Fruit fly (Drosophila melanogaster) S2 (cell line): ENCODE results near the gene mRpL4.
A peak's percentile ranks its signal among the peaks of the same experiment; 100 is the strongest.

Source experiments
- CG8478 ChIP-seq: fragments of >200 bp; optimal IDR thresholded peaks from 2 replicates; lab custom pipeline; 2018
- CTCF ChIP-seq, 2 experiments: fragments of >200 bp; optimal IDR thresholded peaks; 2 replicates each; lab custom pipeline; 2018

mRpL4 gene

DNA sequence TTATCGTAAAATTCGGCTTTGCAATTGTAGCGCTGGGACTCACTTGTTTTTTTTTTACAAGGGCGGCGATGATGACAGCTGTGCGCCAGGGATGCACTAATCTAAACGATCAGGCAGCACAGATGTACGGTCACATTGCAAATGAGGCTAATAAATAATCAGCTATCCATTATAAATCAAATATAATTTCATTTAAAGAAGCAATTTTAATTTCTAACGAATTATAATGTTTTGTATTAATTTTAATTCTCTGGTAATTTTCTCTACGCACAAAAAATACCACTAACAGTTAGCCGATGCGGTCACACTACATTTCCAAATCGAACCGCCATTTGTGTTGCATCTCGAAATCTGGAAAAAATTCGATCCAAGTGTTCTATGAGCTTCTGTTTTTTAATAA, 18.3 kb downstream of the mRpL4 start, which contains the start of the genes cni and fzy:
Gene cni (minus strand): TSS at position 79 of the 400 bp plus-strand sequence.
Gene fzy (plus strand): TSS at position 309 of the 400 bp plus-strand sequence.
- no peak for TF ChIP-seq CG8478
- peak in 1 of 2 experiments; percentile 6 for TF ChIP-seq CTCF (optimal IDR thresholded peaks at IDR 0.05; lab: Kevin White, UChicago)

DNA sequence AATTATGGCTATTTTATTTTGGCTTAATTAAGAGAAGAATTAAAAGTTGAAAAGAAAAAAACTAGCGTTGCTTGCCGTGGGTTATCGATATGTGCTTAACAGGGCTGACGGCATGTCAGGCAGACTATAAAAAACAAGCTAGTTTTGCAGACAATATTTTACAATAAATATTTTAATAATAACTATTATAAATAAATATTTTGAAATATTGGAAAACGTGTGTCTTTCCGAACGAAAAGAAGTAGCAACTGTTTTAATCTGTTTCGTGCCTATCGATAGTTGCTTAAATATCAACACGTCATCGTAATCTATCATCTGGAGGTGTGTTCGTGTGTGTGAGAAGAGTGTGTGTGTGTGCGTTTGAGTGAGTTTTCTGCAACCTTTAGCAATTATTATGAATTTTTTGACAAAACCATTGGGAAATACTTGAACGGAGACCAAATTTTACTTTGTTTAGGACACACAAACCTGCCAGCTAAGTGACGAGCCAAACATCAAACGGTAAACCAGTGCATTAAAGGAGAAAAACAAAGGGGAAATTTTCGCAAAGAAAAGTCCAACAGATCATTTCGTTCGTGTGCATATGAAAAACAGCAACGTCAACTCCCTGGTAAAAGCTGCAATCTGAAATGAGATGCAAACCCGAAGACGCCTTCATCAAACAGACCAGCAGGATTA, 21.8 kb downstream of the mRpL4 start, which contains the start of the genes CG5861 and Syx5:
Gene CG5861 (minus strand): TSS at position 273 of the 678 bp plus-strand sequence.
Gene Syx5 (plus strand): TSS at position 321 of the 678 bp plus-strand sequence.
- TF ChIP-seq CG8478, result no peak
- no peak for TF ChIP-seq CTCF (optimal IDR thresholded peaks at IDR 0.05; lab: Kevin White, UChicago)

DNA sequence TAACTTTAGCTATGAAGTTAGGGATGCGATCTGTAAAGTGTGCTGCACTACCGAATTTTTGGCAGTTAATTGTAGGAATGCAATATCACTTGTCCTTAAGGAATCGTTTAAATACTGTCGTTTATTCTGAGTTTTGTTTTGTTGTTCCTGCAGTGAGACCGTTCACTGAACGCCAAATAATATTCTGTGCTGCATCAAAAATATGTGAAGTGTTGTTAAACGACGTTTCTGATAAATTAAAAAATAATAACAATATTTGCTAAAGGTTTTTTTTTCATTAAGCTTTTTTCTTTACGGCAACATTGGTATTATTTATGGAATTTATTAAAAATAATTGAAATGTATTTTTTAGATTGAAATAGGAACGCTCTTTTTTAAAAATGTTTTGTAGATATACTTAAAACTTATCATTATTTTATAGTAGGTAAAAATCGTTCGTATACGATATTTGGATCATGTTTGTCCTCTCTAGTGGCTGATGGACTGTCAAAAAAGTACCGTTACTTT, 26.1 kb downstream of the mRpL4 start, which contains the start of gene GMF:
Gene GMF (minus strand): TSS at position 182 of the 507 bp plus-strand sequence.
- TF ChIP-seq CG8478, result no peak
- peak in 1 of 2 experiments; percentile 18 for TF ChIP-seq CTCF (optimal IDR thresholded peaks at IDR 0.05; lab: Kevin White, UChicago)

DNA sequence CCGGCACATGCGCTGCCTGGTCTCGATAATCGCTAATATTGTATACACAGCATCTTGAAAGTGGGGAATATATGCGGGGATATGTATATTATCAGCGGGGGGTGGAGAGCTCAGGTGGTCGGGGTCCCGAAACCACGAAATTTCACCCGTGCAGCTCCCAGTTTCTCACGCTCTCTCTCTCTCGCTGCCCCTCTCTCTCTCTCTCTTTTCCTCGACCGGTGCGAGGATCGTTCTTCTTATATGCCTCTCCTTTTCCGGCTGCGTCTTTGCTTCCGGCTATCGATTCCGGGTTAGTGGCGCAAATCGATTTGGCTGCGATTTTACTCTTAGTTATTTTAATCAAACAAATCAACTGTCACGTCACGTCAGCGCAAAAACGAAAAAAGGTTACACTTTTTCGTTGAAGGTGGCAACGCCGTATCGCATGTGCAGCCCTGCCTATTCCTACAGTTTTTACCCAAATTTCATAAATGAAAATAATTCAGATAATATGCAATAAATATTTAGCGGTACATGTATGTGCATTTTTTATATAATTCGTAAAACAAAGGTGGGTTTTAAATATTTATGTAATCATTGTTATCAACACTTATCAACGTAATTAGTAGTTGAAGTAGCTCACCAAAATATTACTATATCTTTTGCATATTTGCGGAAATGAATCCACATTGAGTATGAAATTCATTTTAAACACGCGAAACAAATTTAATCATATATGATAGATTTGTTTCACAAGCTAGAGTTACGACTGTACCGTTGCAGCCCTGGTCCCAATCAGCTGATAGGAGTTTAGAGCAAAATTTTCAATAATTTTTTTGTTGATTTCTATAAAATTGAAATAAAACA, 29.2 kb downstream of the mRpL4 start, which contains the start of the genes heix and CG17328:
Gene heix (minus strand): TSS at position 393 of the 846 bp plus-strand sequence.
Gene CG17328 (plus strand): TSS at position 478 of the 846 bp plus-strand sequence.
- TF ChIP-seq CTCF (optimal IDR thresholded peaks at IDR 0.05; lab: Kevin White, UChicago) (no peak), CG8478 (no peak)

DNA sequence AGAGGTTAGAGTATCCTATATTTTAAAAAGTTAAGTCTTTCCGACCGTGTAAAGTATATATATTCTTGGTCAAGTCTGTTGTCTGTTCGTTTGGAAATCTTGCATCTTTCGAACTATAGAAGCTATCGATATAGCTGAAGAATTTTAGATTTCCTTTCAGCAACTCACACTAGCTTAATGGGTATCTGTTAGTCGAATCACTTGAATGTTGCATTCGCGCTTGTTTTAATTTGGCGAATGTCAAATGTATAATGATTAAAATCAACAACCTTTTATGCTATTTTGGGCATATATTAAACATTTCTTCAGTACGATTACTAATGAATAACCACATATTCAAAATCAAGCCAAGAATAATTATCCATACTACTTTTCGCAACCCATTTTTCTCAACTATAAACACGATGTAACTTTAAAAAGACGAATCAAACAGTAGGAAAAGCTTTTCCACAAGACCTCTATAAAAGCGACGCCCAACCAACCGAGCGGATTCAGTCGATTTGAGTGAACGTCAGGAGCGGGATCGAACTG, 35.2 kb downstream of the mRpL4 start, which contains the start of gene Cyp303a1:
Gene Cyp303a1 (plus strand): TSS at position 481 of the 531 bp plus-strand sequence.
- TF ChIP-seq CTCF (optimal IDR thresholded peaks at IDR 0.05; lab: Kevin White, UChicago) (no peak), CG8478 (no peak)

DNA sequence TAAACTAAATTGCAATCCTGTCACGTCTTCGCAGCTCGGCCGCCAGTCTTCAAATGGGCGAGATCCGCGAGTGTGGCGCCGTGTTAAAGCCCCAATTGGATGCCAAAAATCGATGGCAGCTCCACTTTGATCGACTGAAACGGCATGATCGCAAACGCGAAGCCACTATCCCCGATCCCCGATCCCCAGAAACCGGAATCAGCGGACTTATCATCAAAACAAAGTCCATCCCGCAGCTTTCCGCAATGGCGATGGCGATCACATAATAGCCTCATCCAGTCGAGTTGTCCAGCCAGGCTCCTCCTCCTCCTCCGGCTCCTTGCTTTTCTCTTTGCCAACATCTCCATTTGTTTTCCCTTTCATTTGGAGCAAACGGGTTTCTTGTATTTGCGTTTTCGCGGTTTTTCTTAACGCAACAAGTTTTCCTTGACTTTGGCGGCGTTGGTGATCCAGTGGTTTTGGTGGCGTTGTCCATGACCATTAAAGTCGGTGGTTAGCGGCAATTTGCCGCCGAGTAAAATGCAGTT, 35.9 kb downstream of the mRpL4 start, which contains the start of gene CG13258:
Gene CG13258 (minus strand): TSS at position 51 of the 527 bp plus-strand sequence.
- TF ChIP-seq CG8478 (no peak), CTCF (optimal IDR thresholded peaks at IDR 0.05; lab: Kevin White, UChicago) (no peak)

DNA sequence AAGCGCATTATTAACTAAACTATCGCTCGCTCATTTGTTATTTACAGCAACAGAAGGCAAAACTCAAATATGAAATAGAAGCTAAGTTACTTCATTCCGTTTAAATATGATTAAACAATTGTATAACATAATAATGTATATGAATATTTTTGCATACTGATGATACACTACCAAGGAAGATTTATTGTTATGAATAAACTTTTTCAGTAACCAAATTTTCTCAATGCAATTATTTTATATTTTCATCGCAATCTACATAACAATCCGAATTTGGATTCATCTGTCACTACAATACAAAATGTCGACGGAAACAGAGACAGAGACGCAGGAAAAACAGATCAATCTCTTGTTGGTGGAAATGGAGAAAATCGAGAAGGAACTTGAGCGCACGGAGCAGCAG, 37.9 kb downstream of the mRpL4 start, which contains the start of gene CG17329:
Gene CG17329 (plus strand): TSS at position 301 of the 400 bp plus-strand sequence.
- no peak for TF ChIP-seq CG8478
- TF ChIP-seq CTCF (optimal IDR thresholded peaks at IDR 0.05; lab: Kevin White, UChicago), result no peak

DNA sequence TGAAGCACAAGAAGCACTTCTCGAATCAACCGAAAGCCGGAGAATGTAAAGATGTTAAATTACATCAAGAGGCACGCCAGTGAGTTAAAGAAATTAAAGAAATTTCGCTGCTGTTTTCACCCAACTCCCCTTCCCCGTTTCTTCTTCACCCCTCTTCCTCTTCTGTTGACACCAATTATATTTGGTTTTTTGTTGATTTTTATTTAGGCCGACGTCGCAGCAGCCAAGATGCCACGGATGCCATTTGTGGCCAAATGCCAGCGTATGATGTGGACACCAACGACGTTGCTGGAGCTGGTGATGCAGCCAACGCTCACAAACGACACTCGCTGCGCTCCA, 40.6 kb downstream of the mRpL4 start:
- TF ChIP-seq CG8478, result no peak
- no peak for TF ChIP-seq CTCF (optimal IDR thresholded peaks at IDR 0.05; lab: Kevin White, UChicago)

DNA sequence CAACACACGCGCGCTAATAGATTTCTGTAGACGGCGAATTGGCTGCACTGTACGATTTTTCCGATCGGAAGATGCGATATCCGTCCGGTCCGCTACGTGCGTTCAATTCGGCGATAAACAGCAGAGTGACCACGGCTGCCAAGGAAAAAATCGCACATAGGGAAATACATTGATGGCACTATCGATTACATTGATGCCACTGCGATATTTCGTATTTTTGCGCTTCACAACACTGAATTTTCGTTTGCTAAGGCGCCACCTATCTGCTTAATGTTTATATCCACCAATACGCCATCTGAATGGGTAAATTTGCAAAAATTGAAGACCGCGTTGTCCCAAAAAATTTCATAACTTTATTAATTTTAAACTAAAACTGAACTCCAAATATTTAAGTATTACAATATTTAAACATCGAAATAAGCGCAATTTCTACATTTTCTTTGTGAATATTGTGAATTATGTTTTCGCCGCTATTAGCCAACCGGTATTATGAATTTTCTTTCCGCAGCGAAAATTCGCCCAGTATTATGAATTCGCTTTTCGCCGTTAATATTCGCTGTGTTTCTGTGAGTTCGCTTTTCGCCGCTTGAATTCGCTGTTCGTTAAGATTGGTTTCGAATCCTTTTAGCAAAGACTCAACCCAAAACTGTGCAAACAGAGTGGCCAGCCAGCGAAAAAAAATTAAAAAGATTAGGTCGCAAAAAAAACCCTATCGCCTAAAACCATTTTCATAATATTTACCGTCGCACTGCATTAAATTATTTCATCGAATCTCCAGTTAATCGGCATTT, 41.1 kb downstream of the mRpL4 start, which contains the start of the genes crp and pkaap:
Gene crp (minus strand): TSS at position 129 of the 791 bp plus-strand sequence.
Gene pkaap (plus strand): TSS at position 689 of the 791 bp plus-strand sequence.
- TF ChIP-seq CG8478 (no peak), CTCF (optimal IDR thresholded peaks at IDR 0.05; lab: Kevin White, UChicago) (peak; percentile 98)

DNA sequence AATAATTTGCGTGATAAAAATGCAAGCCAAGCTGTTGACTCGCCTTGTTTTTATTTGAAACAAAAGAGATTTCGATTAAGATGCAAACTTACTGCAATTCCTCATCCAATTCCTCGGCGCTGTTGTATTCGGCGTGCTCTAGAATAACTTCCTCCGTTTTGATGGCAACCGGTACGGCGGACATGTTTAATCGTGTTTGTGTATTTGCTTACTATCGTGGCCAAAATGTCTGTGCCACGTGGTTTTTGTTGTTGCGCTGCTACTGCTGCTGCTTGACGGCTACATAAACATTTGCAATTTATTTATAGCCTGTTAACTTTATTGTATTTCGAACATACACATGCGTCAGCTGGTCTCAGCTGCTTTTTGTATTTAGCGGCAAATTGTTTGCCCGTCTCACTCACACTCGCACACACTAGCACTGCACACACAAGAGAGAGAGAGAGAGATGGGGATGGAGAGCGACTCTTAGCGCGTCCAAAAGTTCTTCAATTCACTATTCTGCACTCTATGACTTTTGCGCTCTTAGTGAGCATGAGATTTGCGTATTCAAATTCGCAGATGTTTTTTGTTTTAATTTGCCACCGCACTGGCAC, 41.8 kb downstream of the mRpL4 start:
- TF ChIP-seq CG8478 (no peak), CTCF (optimal IDR thresholded peaks at IDR 0.05; lab: Kevin White, UChicago) (no peak)

DNA sequence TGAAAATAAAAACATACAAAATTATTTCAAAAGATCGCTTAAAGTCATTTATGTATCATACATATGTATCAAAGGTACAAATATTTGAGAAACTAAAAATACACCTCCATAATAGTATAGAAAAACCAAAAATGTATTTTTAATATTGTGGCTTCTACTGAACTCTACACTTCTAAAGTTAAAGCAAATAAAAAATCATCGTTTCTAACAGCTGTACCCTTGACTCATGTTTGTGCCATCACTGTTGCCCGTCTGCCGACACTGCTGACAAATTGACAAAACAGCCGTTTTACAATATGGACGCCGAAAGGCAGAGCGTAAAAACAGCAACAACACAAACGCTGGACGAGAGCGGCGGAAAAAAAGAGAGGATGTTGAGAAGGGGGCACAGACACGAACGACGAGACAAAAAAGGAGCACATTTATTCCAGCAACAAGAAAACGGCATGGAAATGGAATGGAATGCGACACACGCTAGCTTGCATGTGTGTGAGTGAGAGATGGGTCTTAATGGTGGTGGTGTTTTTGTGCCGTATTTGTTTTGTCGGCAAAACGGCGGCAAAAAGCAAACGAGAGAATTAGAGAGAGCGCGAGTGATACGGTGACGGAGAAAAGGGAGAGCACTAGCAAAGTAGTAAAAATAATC, 42.4 kb downstream of the mRpL4 start:
- no peak for TF ChIP-seq CG8478
- TF ChIP-seq CTCF (optimal IDR thresholded peaks at IDR 0.05; lab: Kevin White, UChicago), result peak in 1 of 2 experiments; percentile 3

DNA sequence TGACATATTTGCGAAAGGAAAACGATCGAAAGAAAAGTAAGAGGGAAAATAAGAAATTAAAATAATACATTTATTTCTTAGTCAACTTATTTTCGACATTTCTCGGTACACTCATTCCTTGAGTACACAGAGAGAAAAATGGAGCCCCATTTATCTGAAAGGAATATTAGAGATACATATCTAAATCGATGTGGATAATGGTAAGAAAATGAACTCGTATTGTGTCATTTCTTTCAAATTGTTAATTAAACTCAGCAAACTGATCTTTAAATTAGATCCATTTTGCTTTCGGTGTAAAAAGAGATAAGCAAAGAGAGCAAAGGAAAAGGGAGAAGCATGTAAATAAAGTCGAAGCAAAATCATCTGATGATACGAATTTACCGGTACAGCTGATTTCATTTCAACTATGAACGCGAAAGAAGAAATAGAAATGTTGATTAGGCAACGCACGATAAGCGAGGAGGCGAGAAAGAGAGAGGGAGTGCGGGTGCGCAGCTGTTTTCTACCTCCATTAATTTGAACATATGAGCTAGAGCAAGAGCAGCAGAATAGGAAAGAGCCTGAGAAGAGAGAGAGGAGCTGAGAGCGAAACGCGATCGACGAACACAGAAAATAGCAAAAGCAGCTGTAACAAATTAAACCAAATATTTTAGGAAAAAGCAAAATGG, 43.1 kb downstream of the mRpL4 start:
- TF ChIP-seq CTCF (optimal IDR thresholded peaks at IDR 0.05; lab: Kevin White, UChicago) (no peak), CG8478 (no peak)
